Fruit fly (Drosophila melanogaster) whole organism, embryonic: ENCODE measurements around the gene Eip63F-1.
A peak's percentile ranks its signal among the peaks of the same experiment; 100 is the strongest.

ENCODE experiments used
- Abd-B ChIP-seq: fragments of 200-800 bp; sonication (Bioruptor generic); optimal IDR thresholded peaks from 2 replicates; lab custom pipeline; 2018; ENCODE audit warnings: missing biosample characterization, mild to moderate bottlenecking, missing genetic modification characterization, moderate library complexity
- Atf6 ChIP-seq: fragments of 200-800 bp; sonication (Bioruptor generic); IDR thresholded peaks from 2 replicates; pipeline ENCODE4 v1.3.6; 2022; ENCODE audit warnings: missing biosample characterization, missing genetic modification characterization
- Awh ChIP-seq: fragments of 200-800 bp; sonication (Bioruptor generic); IDR thresholded peaks from 2 replicates; pipeline ENCODE4, ENCODE4 v1.3.6; 2022; ENCODE audit warnings: missing biosample characterization, missing genetic modification characterization
- Bgb ChIP-seq: fragments of 200-800 bp; sonication (Bioruptor generic); IDR thresholded peaks from 2 replicates; pipeline ENCODE4 v1.3.6; 2022; ENCODE audit warnings: missing biosample characterization, missing genetic modification characterization; ENCODE audit not compliant: partially characterized antibody
- C15 ChIP-seq: fragments of 200-800 bp; sonication (Bioruptor generic); IDR thresholded peaks from 3 replicates; pipeline ENCODE4 v1.3.6; 2022; ENCODE audit warnings: missing biosample characterization, missing genetic modification characterization
- CG10654 ChIP-seq: fragments of 200-800 bp; sonication (Bioruptor generic); optimal IDR thresholded peaks from 2 replicates; lab custom pipeline; 2016; ENCODE audit warnings: missing biosample characterization, missing genetic modification characterization
- CG11085 ChIP-seq: fragments of 200-800 bp; sonication (Bioruptor generic); IDR thresholded peaks from 2 replicates; pipeline ENCODE4 v1.3.6; 2022; ENCODE audit warnings: missing biosample characterization, missing genetic modification characterization
- CG11504 ChIP-seq: fragments of 200-800 bp; sonication (Bioruptor generic); optimal IDR thresholded peaks from 3 replicates; lab custom pipeline; 2019; ENCODE audit warnings: missing biosample characterization, mild to moderate bottlenecking, missing genetic modification characterization, moderate library complexity
- CG11696 ChIP-seq: fragments of 200-800 bp; sonication (Bioruptor generic); IDR thresholded peaks from 2 replicates; pipeline ENCODE4 v1.3.6; 2022; ENCODE audit warnings: missing biosample characterization, missing genetic modification characterization
- CG12744 ChIP-seq: fragments of 200-800 bp; sonication (Bioruptor generic); optimal IDR thresholded peaks from 2 replicates; lab custom pipeline; 2016; ENCODE audit warnings: missing biosample characterization, missing genetic modification characterization
- CG13894 ChIP-seq: fragments of 200-800 bp; sonication (Bioruptor generic); optimal IDR thresholded peaks from 3 replicates; lab custom pipeline; 2018; ENCODE audit warnings: missing biosample characterization, mild to moderate bottlenecking, missing genetic modification characterization, moderate library complexity
- CG17361 ChIP-seq: fragments of 200-800 bp; sonication (Bioruptor generic); IDR thresholded peaks from 3 replicates; pipeline ENCODE4 v1.3.6; 2022; ENCODE audit warnings: missing biosample characterization, missing genetic modification characterization
- CG1832 ChIP-seq: fragments of 200-800 bp; sonication (Bioruptor generic); optimal IDR thresholded peaks from 2 replicates; lab custom pipeline; 2017; ENCODE audit warnings: missing biosample characterization, mild to moderate bottlenecking, missing genetic modification characterization, inconsistent platforms
- CG18599 ChIP-seq: fragments of 200-800 bp; sonication (Bioruptor generic); optimal IDR thresholded peaks from 3 replicates; lab custom pipeline; 2017; ENCODE audit warnings: missing biosample characterization, missing genetic modification characterization, mild to moderate bottlenecking, moderate library complexity, missing genetic modification reagents
- CG18619 ChIP-seq: fragments of 200-800 bp; sonication (Bioruptor generic); optimal IDR thresholded peaks from 3 replicates; lab custom pipeline; 2017; ENCODE audit warnings: missing biosample characterization, mild to moderate bottlenecking, missing genetic modification characterization
- CG18764 ChIP-seq: fragments of 200-800 bp; sonication (Bioruptor generic); optimal IDR thresholded peaks from 3 replicates; lab custom pipeline; 2016; ENCODE audit warnings: missing biosample characterization, missing genetic modification characterization
- CG31388 ChIP-seq: fragments of 200-800 bp; sonication (Bioruptor generic); optimal IDR thresholded peaks from 2 replicates; lab custom pipeline; 2016; ENCODE audit warnings: missing biosample characterization, missing genetic modification characterization
- CG3281 ChIP-seq: fragments of 200-800 bp; sonication (Bioruptor generic); optimal IDR thresholded peaks from 3 replicates; lab custom pipeline; 2017; ENCODE audit warnings: missing biosample characterization, mild to moderate bottlenecking, missing genetic modification characterization
- CG34376 ChIP-seq: fragments of 200-800 bp; sonication (Bioruptor generic); optimal IDR thresholded peaks from 2 replicates; lab custom pipeline; 2018; ENCODE audit warnings: missing biosample characterization, mild to moderate bottlenecking, missing genetic modification characterization
- CG4820 ChIP-seq: fragments of 200-800 bp; sonication (Bioruptor generic); optimal IDR thresholded peaks from 3 replicates; lab custom pipeline; 2016; ENCODE audit warnings: missing biosample characterization, missing genetic modification characterization
- CG6654 ChIP-seq: fragments of 200-800 bp; sonication (Bioruptor generic); optimal IDR thresholded peaks from 2 replicates; lab custom pipeline; 2017; ENCODE audit warnings: missing biosample characterization, mild to moderate bottlenecking, missing genetic modification characterization
- CG7928 ChIP-seq: fragments of 200-800 bp; sonication (Bioruptor generic); optimal IDR thresholded peaks from 2 replicates; lab custom pipeline; 2017; ENCODE audit warnings: missing biosample characterization, mild to moderate bottlenecking, missing genetic modification characterization
- CG8290 ChIP-seq, 3 experiments: fragments of 200-800 bp; sonication (Bioruptor generic); optimal IDR thresholded peaks; 2 replicates each; lab custom pipeline; 2016 to 2019; ENCODE audit warnings: missing biosample characterization in 3 of 3, missing genetic modification characterization in 3 of 3, mild to moderate bottlenecking in 2 of 3, moderate library complexity in 1 of 3
- CG8388 ChIP-seq: fragments of 200-800 bp; sonication (Bioruptor generic); optimal IDR thresholded peaks from 2 replicates; lab custom pipeline; 2019; ENCODE audit warnings: missing biosample characterization, mild to moderate bottlenecking, missing genetic modification characterization, moderate library complexity
- CG8765 ChIP-seq: fragments of 200-800 bp; sonication (Bioruptor generic); IDR thresholded peaks from 2 replicates; pipeline ENCODE4 v1.3.6; 2022; ENCODE audit warnings: missing biosample characterization, missing genetic modification characterization
- CG9437 ChIP-seq: fragments of 200-800 bp; sonication (Bioruptor generic); optimal IDR thresholded peaks from 2 replicates; lab custom pipeline; 2018; ENCODE audit warnings: missing biosample characterization, mild to moderate bottlenecking, missing genetic modification characterization
- CG9876 ChIP-seq: fragments of 200-800 bp; sonication (Bioruptor generic); optimal IDR thresholded peaks from 2 replicates; lab custom pipeline; 2016; ENCODE audit warnings: missing biosample characterization, missing genetic modification characterization
- E2f1 ChIP-seq: fragments of 200-800 bp; sonication (Bioruptor generic); IDR thresholded peaks from 2 replicates; pipeline ENCODE4 v1.3.6; 2022; ENCODE audit warnings: missing biosample characterization, missing genetic modification characterization
- GATAe ChIP-seq: fragments of 200-800 bp; sonication (Bioruptor generic); conservative IDR thresholded peaks from 2 replicates; pipeline ENCODE4 v1.3.6; 2022; ENCODE audit warnings: missing biosample characterization, missing genetic modification characterization
- Hey ChIP-seq: fragments of 200-800 bp; sonication (Bioruptor generic); optimal IDR thresholded peaks from 3 replicates; lab custom pipeline; 2018; ENCODE audit warnings: missing biosample characterization, mild to moderate bottlenecking, missing genetic modification characterization
- Hmr ChIP-seq: fragments of 200-800 bp; sonication (Bioruptor generic); optimal IDR thresholded peaks from 3 replicates; lab custom pipeline; 2017; ENCODE audit warnings: mild to moderate bottlenecking, missing biosample characterization, missing genetic modification reagents, missing genetic modification characterization
- Max ChIP-seq: fragments of 200-800 bp; sonication (Bioruptor generic); optimal IDR thresholded peaks from 2 replicates; lab custom pipeline; 2016; ENCODE audit warnings: missing biosample characterization, mild to moderate bottlenecking, missing genetic modification characterization
- Nf-YB ChIP-seq: fragments of 200-800 bp; sonication (Bioruptor generic); optimal IDR thresholded peaks from 3 replicates; lab custom pipeline; 2019; ENCODE audit warnings: missing biosample characterization, mild to moderate bottlenecking, missing genetic modification characterization, moderate library complexity
- Oaz ChIP-seq: fragments of 200-800 bp; sonication (Bioruptor generic); IDR thresholded peaks from 2 replicates; pipeline ENCODE4 v1.3.6; 2022; ENCODE audit warnings: missing biosample characterization, missing genetic modification characterization
- Optix ChIP-seq: fragments of 200-800 bp; sonication (Bioruptor generic); IDR thresholded peaks from 3 replicates; pipeline ENCODE4 v1.3.6; 2022; ENCODE audit warnings: missing biosample characterization, missing genetic modification characterization
- Ravus ChIP-seq: fragments of 200-800 bp; sonication (Bioruptor generic); IDR thresholded peaks from 2 replicates; pipeline ENCODE4 v1.3.6; 2022; ENCODE audit warnings: missing biosample characterization, missing genetic modification characterization
- Six4 ChIP-seq: fragments of 200-800 bp; sonication (Bioruptor generic); optimal IDR thresholded peaks from 2 replicates; lab custom pipeline; 2016; ENCODE audit warnings: missing biosample characterization, missing genetic modification characterization
- Spps ChIP-seq: fragments of 200-800 bp; sonication (Bioruptor generic); optimal IDR thresholded peaks from 2 replicates; lab custom pipeline; 2018; ENCODE audit warnings: missing biosample characterization, mild to moderate bottlenecking, missing genetic modification characterization
- Stat92E ChIP-seq, 3 experiments: fragments of >200 bp in 2 of 3; fragments of 200-800 bp in 1 of 3; sonication (Bioruptor generic) in 1 of 3; optimal IDR thresholded peaks; 2 replicates each; lab custom pipeline; 2017 to 2019; ENCODE audit warnings: missing biosample characterization in 3 of 3, missing genetic modification characterization in 3 of 3, mild to moderate bottlenecking in 1 of 3, moderate library complexity in 1 of 3
- al ChIP-seq: fragments of 200-800 bp; sonication (Bioruptor generic); IDR thresholded peaks from 2 replicates; pipeline ENCODE4 v1.3.6; 2022; ENCODE audit warnings: missing biosample characterization, missing genetic modification characterization
- cwo ChIP-seq: fragments of 200-800 bp; sonication (Bioruptor generic); optimal IDR thresholded peaks from 3 replicates; lab custom pipeline; 2017; ENCODE audit warnings: missing biosample characterization, missing genetic modification characterization, mild to moderate bottlenecking, moderate library complexity, missing genetic modification reagents
- dm ChIP-seq: fragments of 200-800 bp; sonication (Bioruptor generic); optimal IDR thresholded peaks from 3 replicates; lab custom pipeline; 2016; ENCODE audit warnings: missing biosample characterization, missing genetic modification characterization
- hth ChIP-seq: fragments of >200 bp; optimal IDR thresholded peaks from 2 replicates; lab custom pipeline; 2017; ENCODE audit warnings: inconsistent platforms
- nom ChIP-seq: fragments of 200-800 bp; sonication (Bioruptor generic); optimal IDR thresholded peaks from 2 replicates; lab custom pipeline; 2017; ENCODE audit warnings: missing biosample characterization, missing genetic modification characterization, mild to moderate bottlenecking, moderate library complexity, missing genetic modification reagents
- pho ChIP-seq: fragments of 200-800 bp; sonication (Bioruptor generic); optimal IDR thresholded peaks from 2 replicates; lab custom pipeline; 2016; ENCODE audit warnings: missing biosample characterization, missing genetic modification characterization
- prd ChIP-seq, 3 experiments: fragments of >200 bp in 2 of 3; fragments of 200-800 bp in 1 of 3; sonication (Bioruptor generic) in 1 of 3; optimal IDR thresholded peaks in 2 of 3; IDR thresholded peaks in 1 of 3; 2 replicates in 2 of 3; 3 replicates in 1 of 3; pipeline versions ENCODE4 v1.3.6 to Lab custom; 2017 to 2022; ENCODE audit warnings: missing biosample characterization in 1 of 3, missing genetic modification characterization in 1 of 3
- schlank ChIP-seq: fragments of 200-800 bp; sonication (Bioruptor generic); optimal IDR thresholded peaks from 2 replicates; lab custom pipeline; 2018; ENCODE audit warnings: missing biosample characterization, mild to moderate bottlenecking, missing genetic modification characterization
- sd ChIP-seq: fragments of 200-800 bp; sonication (Bioruptor generic); optimal IDR thresholded peaks from 3 replicates; lab custom pipeline; 2018; ENCODE audit warnings: missing biosample characterization, mild to moderate bottlenecking, missing genetic modification characterization, moderate library complexity
- seq ChIP-seq: fragments of 200-800 bp; sonication (Bioruptor generic); IDR thresholded peaks from 2 replicates; pipeline ENCODE4 v1.3.6; 2022; ENCODE audit warnings: missing biosample characterization, missing genetic modification characterization
- sob ChIP-seq: fragments of 200-800 bp; sonication (Bioruptor generic); IDR thresholded peaks from 2 replicates; pipeline ENCODE4 v1.3.6; 2022; ENCODE audit warnings: missing biosample characterization, missing genetic modification characterization
- vfl ChIP-seq: fragments of 200-800 bp; sonication (Bioruptor generic); optimal IDR thresholded peaks from 2 replicates; lab custom pipeline; 2016; ENCODE audit warnings: missing biosample characterization, missing genetic modification characterization

The Eip63F-1 gene

dm6 chr3L:3925487-3925886 is 9.9 kb downstream of the Eip63F-1 start (continued):
- TF ChIP-seq CG17361 = no peak
- no peak for TF ChIP-seq CG8388 (GFP tag; lab: Kevin White, UChicago)
- TF ChIP-seq CG18619 (GFP tag; lab: Kevin White, UChicago) = no peak
- no peak for TF ChIP-seq CG1832 (GFP tag; lab: Kevin White, UChicago)
- TF ChIP-seq prd (optimal IDR thresholded peaks at IDR 0.05; lab: Kevin White, UChicago) = no peak
- TF ChIP-seq prd (GFP tag; IDR thresholded peaks at IDR 0.05; lab: Robert Waterston, UW) = no peak
- TF ChIP-seq CG3281 (GFP tag; lab: Kevin White, UChicago) = no peak
- peak; percentile 71 for TF ChIP-seq cwo (GFP tag; lab: Kevin White, UChicago)
- TF ChIP-seq CG9876 (GFP tag; lab: Kevin White, UChicago) = no peak
- TF ChIP-seq Ravus (GFP tag; lab: Robert Waterston, UW) = no peak
- no peak for TF ChIP-seq dm (GFP tag; lab: Kevin White, UChicago)
- peak; percentile 54 for TF ChIP-seq Hmr
- no peak for TF ChIP-seq hth
- no peak for TF ChIP-seq E2f1 (GFP tag; lab: Robert Waterston, UW)
- no peak for TF ChIP-seq Nf-YB (GFP tag; lab: Kevin White, UChicago)
- peak; percentile 65 for TF ChIP-seq sd
- no peak for TF ChIP-seq nom (GFP tag; lab: Kevin White, UChicago)
- TF ChIP-seq CG11085 = no peak
- no peak for TF ChIP-seq C15
- TF ChIP-seq Bgb = no peak
- TF ChIP-seq CG18764 (GFP tag; lab: Kevin White, UChicago) = no peak
- TF ChIP-seq CG11696 = no peak
- no peak for TF ChIP-seq CG6654 (GFP tag; lab: Kevin White, UChicago)
- no peak for TF ChIP-seq CG10654 (GFP tag; lab: Kevin White, UChicago)
- TF ChIP-seq Optix (GFP tag; lab: Robert Waterston, UW) = no peak
- TF ChIP-seq CG12744 = no peak
- no peak for TF ChIP-seq vfl (GFP tag; lab: Kevin White, UChicago)
- TF ChIP-seq Oaz (GFP tag; lab: Robert Waterston, UW) = no peak
- 0 out of 2 replicates have a peak, but pooled peaks have one; percentile 22 for TF ChIP-seq GATAe (GFP tag; lab: Robert Waterston, UW)
- TF ChIP-seq CG7928 = no peak
- TF ChIP-seq CG9437 (GFP tag; lab: Kevin White, UChicago) = no peak
- no peak for TF ChIP-seq Awh (GFP tag; lab: Robert Waterston, UW)
- peak; percentile 17 for TF ChIP-seq CG18599 (GFP tag; lab: Kevin White, UChicago)
- TF ChIP-seq Abd-B = no peak
- no peak for TF ChIP-seq CG31388
- no peak for TF ChIP-seq Stat92E (GFP tag; optimal IDR thresholded peaks at IDR 0.05; lab: Kevin White, UChicago)
- no peak for TF ChIP-seq CG4820 (GFP tag; lab: Kevin White, UChicago)
- peak; percentile 42; the same call in 1 of the 2 replicates for TF ChIP-seq Atf6
- no peak for TF ChIP-seq CG11504
- peak; percentile 17 for TF ChIP-seq schlank
- peak; percentile 77 for TF ChIP-seq CG13894 (tag; lab: Kevin White, UChicago)
- TF ChIP-seq CG34376 (GFP tag; lab: Kevin White, UChicago) = peak; percentile 60
- no peak for TF ChIP-seq Hey (tag; lab: Kevin White, UChicago)
- TF ChIP-seq CG8290 (GFP tag; optimal IDR thresholded peaks at IDR 0.05; lab: Kevin White, UChicago) = no peak
- peak in 1 of 2 experiments; percentile 45 for TF ChIP-seq CG8290 (tag; optimal IDR thresholded peaks at IDR 0.05; lab: Kevin White, UChicago)
- no peak for TF ChIP-seq pho
- no peak for TF ChIP-seq CG8765 (GFP tag; lab: Robert Waterston, UW)
- no peak for TF ChIP-seq seq (GFP tag; lab: Robert Waterston, UW)
- TF ChIP-seq Spps (tag; lab: Kevin White, UChicago) = no peak
- 0 out of 2 replicates have a peak, but pooled peaks have one; percentile 9 for TF ChIP-seq sob (GFP tag; lab: Robert Waterston, UW)
- TF ChIP-seq al (GFP tag; lab: Robert Waterston, UW) = no peak
- no peak for TF ChIP-seq Six4 (GFP tag; lab: Kevin White, UChicago)
- no peak for TF ChIP-seq Max (GFP tag; lab: Kevin White, UChicago)
